Fruit fly (Drosophila melanogaster): ENCODE results near the gene neo.

neo gene

DNA sequence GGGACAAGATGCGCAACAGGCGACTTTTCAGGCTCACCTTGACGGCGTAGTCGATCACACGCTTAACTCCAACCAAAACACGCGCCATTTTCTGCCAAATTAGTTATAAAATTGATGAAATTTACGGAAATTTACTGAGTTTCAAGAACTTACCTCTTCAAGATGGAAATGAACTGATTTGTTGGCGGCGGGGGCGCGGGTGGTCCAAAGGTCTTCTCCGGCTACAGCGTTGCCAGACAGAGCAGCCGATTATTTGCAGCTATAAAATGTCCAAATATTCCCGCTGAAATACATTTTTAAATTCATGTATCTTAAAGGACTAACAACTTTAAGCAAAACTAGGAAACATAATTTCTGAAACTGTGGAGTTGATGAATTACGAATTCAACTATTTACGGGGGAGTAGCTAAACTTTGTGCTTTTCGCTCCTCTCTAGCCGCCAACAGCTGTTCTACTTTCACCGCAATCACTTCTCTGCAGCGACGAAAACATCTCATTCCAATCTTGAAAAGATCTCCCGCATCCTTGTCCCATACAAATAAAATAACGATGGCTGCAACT is 16.1 kb upstream of the neo start, which contains the start of the genes Etfb and CG7789 (continued):
- TF ChIP-seq Spps (tag; optimal IDR thresholded peaks at IDR 0.05) (no peak), Elba2 (GFP tag; optimal IDR thresholded peaks at IDR 0.05) (no peak), CG13123 (GFP tag; optimal IDR thresholded peaks at IDR 0.05) (no peak), unpg (GFP tag; optimal IDR thresholded peaks at IDR 0.05) (no peak), CG16779 (GFP tag; IDR thresholded peaks at IDR 0.05) (peak; percentile 56; the same call in 1 of the 2 replicates), Dfd (GFP tag; optimal IDR thresholded peaks at IDR 0.05) (no peak), C15 (GFP tag; IDR thresholded peaks at IDR 0.05) (peak; percentile 78), CG8924 (tag; optimal IDR thresholded peaks at IDR 0.05) (peak; percentile 36), seq (GFP tag; IDR thresholded peaks at IDR 0.05) (peak; percentile 50), insv (GFP tag; optimal IDR thresholded peaks at IDR 0.05) (peak in 1 of 2 experiments; percentile 61), Awh (GFP tag; IDR thresholded peaks at IDR 0.05) (peak; percentile 58), Gsc (GFP tag; IDR thresholded peaks at IDR 0.05) (no peak), CG16813 (GFP tag; IDR thresholded peaks at IDR 0.05; ENCODE audit: partially characterized antibody) (peak; percentile 82), en (GFP tag; optimal IDR thresholded peaks at IDR 0.05) (no peak), scrt (GFP tag; optimal IDR thresholded peaks at IDR 0.05) (peak; percentile 81), dmrt99B (tag; optimal IDR thresholded peaks at IDR 0.05) (no peak), CG14441 (GFP tag; IDR thresholded peaks at IDR 0.05) (peak; percentile 80), CG4424 (GFP tag; optimal IDR thresholded peaks at IDR 0.05) (no peak), Atf-2 (GFP tag; optimal IDR thresholded peaks at IDR 0.05) (peak; percentile 55), rib (GFP tag; IDR thresholded peaks at IDR 0.05) (peak; percentile 75), CG32772 (GFP tag; IDR thresholded peaks at IDR 0.05) (peak; percentile 77), Hand (GFP tag; optimal IDR thresholded peaks at IDR 0.05) (no peak), CG8089 (GFP tag; optimal IDR thresholded peaks at IDR 0.05) (peak; percentile 55), org-1 (GFP tag; optimal IDR thresholded peaks at IDR 0.05) (peak; percentile 30), Drgx (GFP tag; IDR thresholded peaks at IDR 0.05) (peak; percentile 92), zfh1 (GFP tag; IDR thresholded peaks at IDR 0.05) (peak; percentile 78), Taf1 (GFP tag; IDR thresholded peaks at IDR 0.05) (peak; percentile 76), tio (GFP tag; optimal IDR thresholded peaks at IDR 0.05) (no peak), fru (optimal IDR thresholded peaks at IDR 0.05) (no peak), Blimp-1 (GFP tag; optimal IDR thresholded peaks at IDR 0.05) (no peak), Sox102F (GFP tag; optimal IDR thresholded peaks at IDR 0.05) (no peak), CG2202 (tag; optimal IDR thresholded peaks at IDR 0.05) (peak; percentile 7), H2.0 (GFP tag; IDR thresholded peaks at IDR 0.05) (peak; percentile 71), CG13296 (GFP tag; optimal IDR thresholded peaks at IDR 0.05) (no peak), CG4730 (GFP tag; IDR thresholded peaks at IDR 0.05) (peak; percentile 66), Stat92E (GFP tag; optimal IDR thresholded peaks at IDR 0.05) (no peak), CG2875 (GFP tag; optimal IDR thresholded peaks at IDR 0.05) (no peak), D19A (tag; optimal IDR thresholded peaks at IDR 0.05) (no peak), CTCF (GFP tag; optimal IDR thresholded peaks at IDR 0.05) (peak; percentile 19), lbe (GFP tag; optimal IDR thresholded peaks at IDR 0.05) (no peak), gt (GFP tag; IDR thresholded peaks at IDR 0.05) (no peak), NC2β (GFP tag; optimal IDR thresholded peaks at IDR 0.05) (peak; percentile 80), ranshi (GFP tag; IDR thresholded peaks at IDR 0.05) (peak; percentile 67), Asciz (GFP tag; optimal IDR thresholded peaks at IDR 0.05) (no peak), CG12659 (GFP tag; optimal IDR thresholded peaks at IDR 0.05) (peak; percentile 86), bsh (GFP tag; optimal IDR thresholded peaks at IDR 0.05) (peak; percentile 67 to 96), Abd-B (GFP tag; optimal IDR thresholded peaks at IDR 0.05) (peak; percentile 74), vvl (GFP tag; IDR thresholded peaks at IDR 0.05) (peak; percentile 83; the same call in 1 of the 2 replicates), CG33557 (GFP tag; optimal IDR thresholded peaks at IDR 0.05) (peak; percentile 32), CG10654 (GFP tag; optimal IDR thresholded peaks at IDR 0.05) (peak; percentile 44), CG43689 (GFP tag; IDR thresholded peaks at IDR 0.05) (0 out of 2 replicates have a peak, but pooled peaks have one; percentile 36)

All from whole organism, embryonic.